Fruit fly (Drosophila melanogaster): ENCODE measurements around the gene CG6693.

CG6693 gene

dm6 chr3R:11224478-11224877, 3.0 kb upstream of the CG6693 start:
- TF ChIP-seq fd96Ca (GFP tag; IDR thresholded peaks at IDR 0.05) (no peak), CG13204 (GFP tag; optimal IDR thresholded peaks at IDR 0.05) (no peak), Pif1A (GFP tag; optimal IDR thresholded peaks at IDR 0.05) (no peak), rn (GFP tag; IDR thresholded peaks at IDR 0.05) (no peak), EcR (GFP tag; optimal IDR thresholded peaks at IDR 0.05) (no peak), CG34367 (tag; optimal IDR thresholded peaks at IDR 0.05) (no peak), Ets98B (GFP tag; IDR thresholded peaks at IDR 0.05) (no peak), gl (tag; optimal IDR thresholded peaks at IDR 0.05) (no peak), CG10348 (GFP tag; IDR thresholded peaks at IDR 0.05) (no peak)

dm6 chr3R:11222587-11222986, 1.1 kb upstream of the CG6693 start:
- TF ChIP-seq rn (GFP tag; IDR thresholded peaks at IDR 0.05), result no peak

dm6 chr3R:11219883-11220282, 1.6 kb downstream of the CG6693 start, which contains the start of gene CG6689:
TSS of gene CG6689 (minus strand) at chr3R:11220064.
- TF ChIP-seq CG10348 (GFP tag; IDR thresholded peaks at IDR 0.05), result no peak
- TF ChIP-seq CG4496 (GFP tag; IDR thresholded peaks at IDR 0.05), result 0 out of 3 replicates have a peak, but pooled peaks have one; percentile 21

- TF ChIP-seq CG10348 (GFP tag; IDR thresholded peaks at IDR 0.05), result no peak
- peak; percentile 11 for TF ChIP-seq CG9948 (tag; optimal IDR thresholded peaks at IDR 0.05)
- TF ChIP-seq rn (GFP tag; IDR thresholded peaks at IDR 0.05), result no peak
- TF ChIP-seq EcR (GFP tag; optimal IDR thresholded peaks at IDR 0.05), result no peak
- peak; percentile 45 for TF ChIP-seq Pif1B (GFP tag; optimal IDR thresholded peaks at IDR 0.05)
- peak; percentile 48 for TF ChIP-seq CG8301 (tag; optimal IDR thresholded peaks at IDR 0.05)
- TF ChIP-seq fd96Ca (GFP tag; IDR thresholded peaks at IDR 0.05), result no peak
- peak; percentile 38 for TF ChIP-seq CG17806 (tag; optimal IDR thresholded peaks at IDR 0.05)
- TF ChIP-seq CG34367 (tag; optimal IDR thresholded peaks at IDR 0.05), result peak; percentile 87
- no peak for TF ChIP-seq CG13204 (GFP tag; optimal IDR thresholded peaks at IDR 0.05)
- TF ChIP-seq CG32121 (GFP tag; IDR thresholded peaks at IDR 0.05), result no peak; the same call in 1 of the 2 replicates
- TF ChIP-seq CG15710 (tag; optimal IDR thresholded peaks at IDR 0.05), result peak; percentile 73
- TF ChIP-seq gl (tag; optimal IDR thresholded peaks at IDR 0.05), result peak; percentile 66
- TF ChIP-seq CG12605 (GFP tag; IDR thresholded peaks at IDR 0.05), result no peak
- peak; percentile 92 for TF ChIP-seq Snoo (tag; optimal IDR thresholded peaks at IDR 0.05)
- no peak for TF ChIP-seq CG14655 (GFP tag; optimal IDR thresholded peaks at IDR 0.05)
- TF ChIP-seq Ets98B (GFP tag; IDR thresholded peaks at IDR 0.05), result peak; percentile 51
- peak; percentile 51; the same call in 1 of the 3 replicates for TF ChIP-seq CG4496 (GFP tag; IDR thresholded peaks at IDR 0.05)
- TF ChIP-seq Pif1A (GFP tag; optimal IDR thresholded peaks at IDR 0.05), result no peak
- peak; percentile 63 for TF ChIP-seq CG8159 (tag; optimal IDR thresholded peaks at IDR 0.05)
- TF ChIP-seq D1 (tag; optimal IDR thresholded peaks at IDR 0.05), result no peak
These were observed 5.2 kb downstream of the CG6693 start, which contains the start of the genes RpS25 and CG4820 for dm6 chr3R:11216156-11216630. TSS of gene RpS25 (minus strand) at chr3R:11216287. TSS of gene CG4820 (plus strand) at chr3R:11216535.

- TF ChIP-seq CG8159 (tag; optimal IDR thresholded peaks at IDR 0.05) (peak; percentile 66), CG10348 (GFP tag; IDR thresholded peaks at IDR 0.05) (no peak), CG15710 (tag; optimal IDR thresholded peaks at IDR 0.05) (peak; percentile 62), Ets98B (GFP tag; IDR thresholded peaks at IDR 0.05) (peak; percentile 35; the same call in 1 of the 2 replicates), CG34367 (tag; optimal IDR thresholded peaks at IDR 0.05) (peak; percentile 45), EcR (GFP tag; optimal IDR thresholded peaks at IDR 0.05) (peak; percentile 33), rn (GFP tag; IDR thresholded peaks at IDR 0.05) (0 out of 2 replicates have a peak, but pooled peaks have one; percentile 12), CG12605 (GFP tag; IDR thresholded peaks at IDR 0.05) (peak; percentile 55), CG13204 (GFP tag; optimal IDR thresholded peaks at IDR 0.05) (no peak), CG8301 (tag; optimal IDR thresholded peaks at IDR 0.05) (peak; percentile 47), D1 (tag; optimal IDR thresholded peaks at IDR 0.05) (no peak), CG4496 (GFP tag; IDR thresholded peaks at IDR 0.05) (peak; percentile 51; the same call in 1 of the 3 replicates), fd96Ca (GFP tag; IDR thresholded peaks at IDR 0.05) (no peak), gl (tag; optimal IDR thresholded peaks at IDR 0.05) (no peak), CG32121 (GFP tag; IDR thresholded peaks at IDR 0.05) (peak; percentile 10; the same call in 1 of the 2 replicates), Pif1A (GFP tag; optimal IDR thresholded peaks at IDR 0.05) (no peak), CG9948 (tag; optimal IDR thresholded peaks at IDR 0.05) (peak; percentile 58), Pif1B (GFP tag; optimal IDR thresholded peaks at IDR 0.05) (peak; percentile 39), Snoo (tag; optimal IDR thresholded peaks at IDR 0.05) (peak; percentile 35), CG17806 (tag; optimal IDR thresholded peaks at IDR 0.05) (peak; percentile 45), CG14655 (GFP tag; optimal IDR thresholded peaks at IDR 0.05) (no peak)
These were observed 6.9 kb downstream of the CG6693 start, which contains the start of gene ZnT86D for dm6 chr3R:11214449-11214950. TSS of gene ZnT86D (minus strand) at chr3R:11214539.

- TF ChIP-seq fd96Ca (GFP tag; IDR thresholded peaks at IDR 0.05) (no peak; the same call in 2 of the 3 replicates), rn (GFP tag; IDR thresholded peaks at IDR 0.05) (peak; percentile 27; the same call in 1 of the 2 replicates), D1 (tag; optimal IDR thresholded peaks at IDR 0.05) (no peak), CG12605 (GFP tag; IDR thresholded peaks at IDR 0.05) (peak; percentile 78), EcR (GFP tag; optimal IDR thresholded peaks at IDR 0.05) (peak; percentile 95), CG8301 (tag; optimal IDR thresholded peaks at IDR 0.05) (peak; percentile 59), gl (tag; optimal IDR thresholded peaks at IDR 0.05) (no peak), CG9948 (tag; optimal IDR thresholded peaks at IDR 0.05) (peak; percentile 44), Pif1A (GFP tag; optimal IDR thresholded peaks at IDR 0.05) (peak; percentile 66), CG4496 (GFP tag; IDR thresholded peaks at IDR 0.05) (peak; percentile 65; the same call in 2 of the 3 replicates), CG15710 (tag; optimal IDR thresholded peaks at IDR 0.05) (peak; percentile 58), CG8159 (tag; optimal IDR thresholded peaks at IDR 0.05) (peak; percentile 58), CG13204 (GFP tag; optimal IDR thresholded peaks at IDR 0.05) (no peak), Pif1B (GFP tag; optimal IDR thresholded peaks at IDR 0.05) (peak; percentile 41), CG17806 (tag; optimal IDR thresholded peaks at IDR 0.05) (peak; percentile 61), CG10348 (GFP tag; IDR thresholded peaks at IDR 0.05) (no peak), CG14655 (GFP tag; optimal IDR thresholded peaks at IDR 0.05) (no peak), CG32121 (GFP tag; IDR thresholded peaks at IDR 0.05) (peak; percentile 73), Snoo (tag; optimal IDR thresholded peaks at IDR 0.05) (peak; percentile 56), CG34367 (tag; optimal IDR thresholded peaks at IDR 0.05) (peak; percentile 29), Ets98B (GFP tag; IDR thresholded peaks at IDR 0.05) (peak; percentile 62)
These were observed 10.0 kb downstream of the CG6693 start for dm6 chr3R:11211291-11212061.

Data from whole organism, pupa.